Worm (Caenorhabditis elegans): ENCODE results near the gene F18E3.10.

Gene F18E3.10

ce11 chrV:7434805-7435363 lies 10.6 kb upstream of the F18E3.10 start (continued):
- TF ChIP-seq mdl-1 (tag; optimal IDR thresholded peaks at IDR 0.05) (peak in 1 of 2 experiments; percentile 89), ztf-4 (tag; optimal IDR thresholded peaks at IDR 0.05) (no peak), unc-130 (tag; optimal IDR thresholded peaks at IDR 0.05) (peak; percentile 34), fkh-4 (tag; optimal IDR thresholded peaks at IDR 0.05; ENCODE audit: borderline replicate concordance) (no peak), nhr-76 (tag; optimal IDR thresholded peaks at IDR 0.05) (no peak), nhr-47 (tag; optimal IDR thresholded peaks at IDR 0.05) (peak; percentile 55), hlh-17 (GFP tag; optimal IDR thresholded peaks at IDR 0.05; ENCODE audit: borderline replicate concordance) (no peak), lin-35 (GFP tag; optimal IDR thresholded peaks at IDR 0.05) (peak; percentile 49 to 72), nhr-71 (tag; optimal IDR thresholded peaks at IDR 0.05) (peak; percentile 92), nhr-11 (tag; optimal IDR thresholded peaks at IDR 0.05) (no peak), elt-3 (tag; optimal IDR thresholded peaks at IDR 0.05) (peak in 1 of 6 experiments; percentile 4), hpl-2 (GFP tag; optimal IDR thresholded peaks at IDR 0.05) (no peak), rnt-1 (tag; optimal IDR thresholded peaks at IDR 0.05) (peak; percentile 56), ceh-90 (tag; optimal IDR thresholded peaks at IDR 0.05) (no peak), pax-3 (tag; optimal IDR thresholded peaks at IDR 0.05) (peak; percentile 29), ama-1 (optimal IDR thresholded peaks at IDR 0.05) (no peak), ceh-82 (tag; optimal IDR thresholded peaks at IDR 0.05) (peak; percentile 25 to 32 (median 28)), efl-1 (optimal IDR thresholded peaks at IDR 0.05) (peak; percentile 19 to 41), efl-1 (GFP tag; optimal IDR thresholded peaks at IDR 0.05 in 1 of 2) (peak in 1 of 2 experiments; percentile 87), ets-5 (GFP tag; IDR thresholded peaks at IDR 0.05) (no peak), isw-1 (GFP tag; IDR thresholded peaks at IDR 0.05) (no peak), zip-4 (GFP tag; optimal IDR thresholded peaks at IDR 0.05) (no peak), dpl-1 (GFP tag; optimal IDR thresholded peaks at IDR 0.05) (peak in 2 of 3 experiments; percentile 37 to 45), nhr-90 (tag; optimal IDR thresholded peaks at IDR 0.05; ENCODE audit: poor library complexity) (peak; percentile 29), unc-30 (tag; optimal IDR thresholded peaks at IDR 0.05) (no peak), Y116A8C.19 (tag; optimal IDR thresholded peaks at IDR 0.05; ENCODE audit: borderline replicate concordance) (no peak), ceh-8 (GFP tag; optimal IDR thresholded peaks at IDR 0.05) (no peak), C34B4.2 (tag; optimal IDR thresholded peaks at IDR 0.05) (no peak), egl-13 (tag; optimal IDR thresholded peaks at IDR 0.05) (no peak), lin-39 (tag; optimal IDR thresholded peaks at IDR 0.05) (peak; percentile 1), jun-1 (tag; optimal IDR thresholded peaks at IDR 0.05) (no peak)

DNA sequence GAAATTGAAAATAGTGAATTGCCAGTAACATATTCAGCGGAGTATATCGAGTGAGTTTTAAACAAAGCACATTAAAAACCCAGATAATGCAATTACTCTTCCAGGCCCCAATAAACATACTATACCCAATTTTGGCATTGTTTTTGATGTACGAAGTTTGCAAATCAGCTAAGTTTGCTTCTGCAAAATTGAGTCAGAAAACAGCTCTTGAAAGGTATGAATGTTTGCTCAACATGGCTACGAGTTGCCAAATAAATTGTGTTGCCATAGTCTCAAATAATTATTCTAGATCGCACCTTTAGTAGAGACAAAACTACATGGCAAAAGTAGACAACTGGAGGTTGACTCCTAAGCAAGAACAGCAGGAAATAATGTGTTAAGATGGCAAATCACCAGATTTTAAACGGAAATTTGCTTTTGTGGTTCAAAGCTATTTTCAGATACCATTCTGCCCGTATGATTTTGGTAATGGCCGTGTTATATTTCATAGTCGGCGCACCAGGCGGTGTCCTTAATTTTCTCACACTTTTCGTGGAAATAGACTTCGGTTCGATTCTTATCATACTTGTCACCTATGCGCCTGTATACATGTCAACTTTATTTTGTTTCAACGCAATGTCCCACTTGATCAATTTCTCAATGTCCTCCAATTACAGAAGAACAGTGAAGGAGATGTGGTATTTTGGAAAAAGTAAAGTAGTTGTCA lies 8.4 kb upstream of the F18E3.10 start:
- TF ChIP-seq nhr-11 (tag; optimal IDR thresholded peaks at IDR 0.05) (no peak), blmp-1 (tag; optimal IDR thresholded peaks at IDR 0.05) (no peak), efl-1 (optimal IDR thresholded peaks at IDR 0.05) (no peak), efl-1 (GFP tag; optimal IDR thresholded peaks at IDR 0.05 in 1 of 2) (peak in 1 of 2 experiments; percentile 80), nhr-76 (tag; optimal IDR thresholded peaks at IDR 0.05) (no peak), pag-3 (tag; optimal IDR thresholded peaks at IDR 0.05; ENCODE audit: borderline replicate concordance, insufficient read depth) (no peak), Y116A8C.19 (tag; optimal IDR thresholded peaks at IDR 0.05; ENCODE audit: borderline replicate concordance) (no peak), ces-1 (GFP tag; optimal IDR thresholded peaks at IDR 0.05) (no peak), mab-9 (GFP tag; IDR thresholded peaks at IDR 0.05) (no peak), lsy-2 (tag; optimal IDR thresholded peaks at IDR 0.05) (no peak), nhr-77 (tag; optimal IDR thresholded peaks at IDR 0.05) (no peak), ztf-11 (tag; optimal IDR thresholded peaks at IDR 0.05) (no peak), unc-62 (GFP tag; optimal IDR thresholded peaks at IDR 0.05) (no peak), unc-130 (tag; optimal IDR thresholded peaks at IDR 0.05) (no peak), ceh-88 (GFP tag; IDR thresholded peaks at IDR 0.05) (0 out of 2 replicates have a peak, but pooled peaks have one; percentile 10), isw-1 (GFP tag; IDR thresholded peaks at IDR 0.05) (no peak), efl-3 (GFP tag; optimal IDR thresholded peaks at IDR 0.05) (no peak), sox-4 (tag; optimal IDR thresholded peaks at IDR 0.05) (no peak), nhr-90 (tag; optimal IDR thresholded peaks at IDR 0.05; ENCODE audit: poor library complexity) (peak; percentile 24), C04F5.9 (tag; optimal IDR thresholded peaks at IDR 0.05) (no peak), ceh-8 (GFP tag; optimal IDR thresholded peaks at IDR 0.05) (no peak), lin-13 (GFP tag; optimal IDR thresholded peaks at IDR 0.05) (no peak), aha-1 (tag; optimal IDR thresholded peaks at IDR 0.05) (no peak), elt-3 (tag; optimal IDR thresholded peaks at IDR 0.05) (peak in 1 of 6 experiments; percentile 35), C34B4.2 (tag; optimal IDR thresholded peaks at IDR 0.05) (no peak), aly-2 (tag; optimal IDR thresholded peaks at IDR 0.05) (no peak), snpc-4 (tag; optimal IDR thresholded peaks at IDR 0.05) (no peak), fkh-10 (GFP tag; optimal IDR thresholded peaks at IDR 0.05) (no peak), nhr-85 (tag) (peak; percentile 53)
